Worm (Caenorhabditis elegans) whole organism, mixed stage, embryonic: ENCODE data around the gene clec-2.
A peak's percentile ranks its signal among the peaks of the same experiment; 100 is the strongest.

Experiments used
- M03D4.4 ChIP-seq: sonication (generic microtip); optimal IDR thresholded peaks from 2 replicates; lab custom pipeline; 2017; ENCODE audit warnings: mild to moderate bottlenecking, missing genetic modification characterization, missing compliant biosample characterization
- bed-3 ChIP-seq: fragments of 200-800 bp; sonication (Bioruptor generic); optimal IDR thresholded peaks from 3 replicates; lab custom pipeline; 2018; ENCODE audit warnings: mild to moderate bottlenecking, missing genetic modification characterization, moderate library complexity, missing compliant biosample characterization
- blmp-1 ChIP-seq: fragments of 150-350 bp; optimal IDR thresholded peaks from 2 replicates; lab custom pipeline; 2014; ENCODE audit warnings: missing biosample characterization, missing genetic modification characterization
- ceh-39 ChIP-seq: fragments of 150-350 bp; optimal IDR thresholded peaks from 2 replicates; lab custom pipeline; 2014; ENCODE audit warnings: missing biosample characterization, missing genetic modification characterization
- ceh-43 ChIP-seq: fragments of 200-800 bp; sonication (Bioruptor generic); optimal IDR thresholded peaks from 2 replicates; lab custom pipeline; 2018; ENCODE audit warnings: mild to moderate bottlenecking, missing genetic modification characterization, moderate library complexity, missing compliant biosample characterization
- ceh-83 ChIP-seq: fragments of 200-800 bp; sonication (Bioruptor generic); optimal IDR thresholded peaks from 2 replicates; lab custom pipeline; 2018; ENCODE audit warnings: mild to moderate bottlenecking, missing genetic modification characterization, missing compliant biosample characterization
- cnd-1 ChIP-seq: fragments of 200-800 bp; sonication (Bioruptor generic); optimal IDR thresholded peaks from 2 replicates; lab custom pipeline; 2018; ENCODE audit warnings: mild to moderate bottlenecking, missing genetic modification characterization, missing compliant biosample characterization
- drap-1 ChIP-seq: fragments of 200-800 bp; sonication (Bioruptor generic); optimal IDR thresholded peaks from 3 replicates; lab custom pipeline; 2018; ENCODE audit warnings: mild to moderate bottlenecking, missing genetic modification characterization, missing compliant biosample characterization
- elt-1 ChIP-seq: sonication (generic microtip); optimal IDR thresholded peaks from 2 replicates; lab custom pipeline; 2017; ENCODE audit warnings: missing genetic modification characterization, mild to moderate bottlenecking, missing compliant biosample characterization, antibody characterized with exemption, moderate library complexity, borderline replicate concordance; ENCODE audit not compliant: insufficient read depth
- ham-2 ChIP-seq: fragments of 200-800 bp; sonication (Bioruptor generic); optimal IDR thresholded peaks from 2 replicates; lab custom pipeline; 2018; ENCODE audit warnings: mild to moderate bottlenecking, missing genetic modification characterization, missing compliant biosample characterization
- hlh-1 ChIP-seq: fragments of 150-350 bp; optimal IDR thresholded peaks from 2 replicates; lab custom pipeline; 2014; ENCODE audit warnings: missing biosample characterization, missing genetic modification reagents, missing genetic modification characterization
- lin-13 ChIP-seq: fragments of 150-350 bp; optimal IDR thresholded peaks from 2 replicates; lab custom pipeline; 2014; ENCODE audit warnings: missing biosample characterization, missing genetic modification characterization
- lin-32 ChIP-seq: fragments of 200-800 bp; sonication (Bioruptor generic); optimal IDR thresholded peaks from 2 replicates; lab custom pipeline; 2018; ENCODE audit warnings: mild to moderate bottlenecking, missing genetic modification characterization, missing compliant biosample characterization
- lsy-2 ChIP-seq: fragments of 150-350 bp; optimal IDR thresholded peaks from 2 replicates; lab custom pipeline; 2014; ENCODE audit warnings: missing biosample characterization, missing genetic modification characterization
- mab-5 ChIP-seq: fragments of 150-350 bp; optimal IDR thresholded peaks from 2 replicates; lab custom pipeline; 2014; ENCODE audit warnings: missing biosample characterization, missing genetic modification characterization
- mep-1 ChIP-seq: fragments of 150-350 bp; optimal IDR thresholded peaks from 2 replicates; lab custom pipeline; 2017; ENCODE audit warnings: missing biosample characterization, missing genetic modification reagents, missing genetic modification characterization, inconsistent platforms
- mls-2 ChIP-seq: sonication (generic microtip); optimal IDR thresholded peaks from 2 replicates; lab custom pipeline; 2016; ENCODE audit warnings: mild to moderate bottlenecking, missing genetic modification characterization, moderate library complexity, missing compliant biosample characterization
- nhr-12 ChIP-seq: fragments of 150-350 bp; optimal IDR thresholded peaks from 2 replicates; lab custom pipeline; 2014; ENCODE audit warnings: missing biosample characterization, missing genetic modification characterization
- nhr-2 ChIP-seq: fragments of 150-350 bp; optimal IDR thresholded peaks from 2 replicates; lab custom pipeline; 2014; ENCODE audit warnings: missing biosample characterization, missing genetic modification characterization
- nhr-237 ChIP-seq: fragments of 150-350 bp; optimal IDR thresholded peaks from 2 replicates; lab custom pipeline; 2014; ENCODE audit warnings: missing biosample characterization, missing genetic modification characterization
- nhr-28 ChIP-seq: fragments of 150-350 bp; optimal IDR thresholded peaks from 2 replicates; lab custom pipeline; 2014; ENCODE audit warnings: missing biosample characterization, missing genetic modification characterization
- nhr-76 ChIP-seq: sonication (generic microtip); optimal IDR thresholded peaks from 2 replicates; lab custom pipeline; 2017; ENCODE audit warnings: missing biosample characterization, missing genetic modification characterization
- pha-4 ChIP-seq: fragments of 150-350 bp; optimal IDR thresholded peaks from 2 replicates; lab custom pipeline; 2018; ENCODE audit warnings: missing biosample characterization, missing genetic modification reagents, missing genetic modification characterization
- snpc-4 ChIP-seq: fragments of 150-350 bp; optimal IDR thresholded peaks from 2 replicates; lab custom pipeline; 2014; ENCODE audit warnings: missing biosample characterization, missing genetic modification characterization
- sptf-1 ChIP-seq: sonication (generic microtip); optimal IDR thresholded peaks from 2 replicates; lab custom pipeline; 2017; ENCODE audit warnings: mild to moderate bottlenecking, missing genetic modification characterization, moderate library complexity, missing compliant biosample characterization
- tbx-8 ChIP-seq: fragments of 200-800 bp; sonication (Bioruptor generic); optimal IDR thresholded peaks from 2 replicates; lab custom pipeline; 2018; ENCODE audit warnings: mild to moderate bottlenecking, missing genetic modification characterization, moderate library complexity, missing compliant biosample characterization
- unc-120 ChIP-seq: sonication (generic microtip); optimal IDR thresholded peaks from 2 replicates; lab custom pipeline; 2017; ENCODE audit warnings: missing genetic modification characterization, missing compliant biosample characterization; ENCODE audit not compliant: poor library complexity, severe bottlenecking
- unc-39 ChIP-seq: fragments of 150-350 bp; optimal IDR thresholded peaks from 2 replicates; lab custom pipeline; 2014; ENCODE audit warnings: missing biosample characterization, missing genetic modification characterization
- unc-62 ChIP-seq: fragments of 150-350 bp; optimal IDR thresholded peaks from 2 replicates; lab custom pipeline; 2014; ENCODE audit warnings: missing biosample characterization, missing genetic modification reagents, missing genetic modification characterization
- zip-8 ChIP-seq: fragments of 150-350 bp; optimal IDR thresholded peaks from 2 replicates; lab custom pipeline; 2014; ENCODE audit warnings: missing biosample characterization, missing genetic modification characterization
- ztf-11 ChIP-seq: fragments of 150-350 bp; optimal IDR thresholded peaks from 2 replicates; lab custom pipeline; 2014; ENCODE audit warnings: missing biosample characterization, missing genetic modification characterization

The clec-2 gene

DNA sequence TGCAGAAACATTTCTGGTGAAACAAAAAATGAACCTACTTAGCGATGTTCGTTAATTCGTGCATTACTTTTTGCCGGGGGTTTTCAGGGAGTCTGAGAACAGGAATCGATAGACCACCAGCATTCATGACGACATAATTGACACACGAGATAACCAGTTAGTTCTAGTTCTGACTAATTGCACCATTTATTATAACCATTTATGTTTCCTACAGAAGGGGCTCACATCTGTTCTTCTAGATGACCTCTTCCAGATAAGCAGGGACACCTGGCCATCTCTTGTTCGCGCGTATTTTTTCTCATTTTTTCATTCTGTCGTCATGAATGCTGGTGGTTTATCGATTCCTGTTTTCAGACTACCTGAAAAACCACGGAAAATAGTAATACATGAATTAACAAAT is 14.8 kb downstream of the clec-2 start, which contains the start of gene sdz-5:
TSS of gene sdz-5 (plus strand) at position 301 of the 400 bp plus-strand sequence.
- peak; percentile 8 for TF ChIP-seq ceh-39 (tag; lab: Kevin White, UChicago)
- TF ChIP-seq mls-2: no peak
- TF ChIP-seq, all 35 proteins: peak for 1

DNA sequence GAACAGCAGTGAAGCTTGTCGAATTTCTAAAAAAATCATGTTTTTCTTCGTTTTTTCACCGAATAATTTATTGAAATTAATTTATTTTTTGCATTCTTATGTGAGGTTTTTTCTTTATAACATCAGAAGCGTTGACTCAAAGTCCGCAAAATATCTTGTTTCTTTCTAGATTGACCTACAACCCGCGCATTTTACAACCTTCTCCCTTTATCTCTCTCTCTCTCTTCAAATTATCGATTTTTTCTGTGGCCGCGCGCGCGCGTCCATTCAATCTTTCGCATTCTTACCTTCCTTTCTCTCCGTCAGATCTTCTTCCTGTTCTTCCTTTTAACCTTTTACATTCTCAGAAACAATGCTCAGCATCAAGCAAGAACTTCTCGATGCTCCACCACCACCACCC is 17.7 kb downstream of the clec-2 start, which contains the start of gene lido-12:
TSS of gene lido-12 (plus strand) at position 301 of the 400 bp plus-strand sequence.
- TF ChIP-seq sptf-1 (no peak), nhr-237 (tag; lab: Kevin White, UChicago) (no peak), nhr-12 (tag; lab: Kevin White, UChicago) (no peak), M03D4.4 (tag; lab: Kevin White, UChicago) (no peak), cnd-1 (no peak), tbx-8 (GFP tag; lab: Kevin White, UChicago) (no peak), nhr-2 (no peak), zip-8 (no peak), pha-4 (tag; lab: Kevin White, UChicago) (no peak), lin-13 (no peak), ztf-11 (no peak), unc-62 (GFP tag; lab: Kevin White, UChicago) (no peak), nhr-76 (no peak), ceh-43 (no peak), lin-32 (no peak), mls-2 (no peak)

DNA sequence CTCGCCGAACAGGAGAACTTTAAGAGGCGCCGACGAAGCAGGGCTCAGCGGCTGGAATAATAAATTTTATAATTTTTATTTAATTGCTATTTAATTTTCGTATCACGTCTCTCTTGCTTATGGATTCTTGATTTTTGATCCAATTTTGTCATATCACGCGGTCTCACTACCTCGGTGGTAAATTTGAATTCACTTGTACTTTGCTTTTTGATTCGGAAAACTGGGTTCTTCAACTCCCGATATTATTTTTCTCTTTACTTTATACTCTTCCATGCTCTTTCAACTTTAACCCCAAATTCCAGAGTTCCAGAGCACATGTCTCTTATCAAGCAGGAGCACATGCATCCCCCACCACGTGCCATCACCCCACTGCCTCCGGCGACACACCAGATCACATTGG is 19.6 kb downstream of the clec-2 start, which contains the start of gene lido-11:
TSS of gene lido-11 (plus strand) at position 301 of the 400 bp plus-strand sequence.
- TF ChIP-seq elt-1 (no peak), hlh-1 (tag; lab: Kevin White, UChicago) (no peak), pha-4 (tag; lab: Kevin White, UChicago) (no peak), cnd-1 (no peak), unc-120 (tag; lab: Kevin White, UChicago) (no peak), lin-32 (no peak)

DNA sequence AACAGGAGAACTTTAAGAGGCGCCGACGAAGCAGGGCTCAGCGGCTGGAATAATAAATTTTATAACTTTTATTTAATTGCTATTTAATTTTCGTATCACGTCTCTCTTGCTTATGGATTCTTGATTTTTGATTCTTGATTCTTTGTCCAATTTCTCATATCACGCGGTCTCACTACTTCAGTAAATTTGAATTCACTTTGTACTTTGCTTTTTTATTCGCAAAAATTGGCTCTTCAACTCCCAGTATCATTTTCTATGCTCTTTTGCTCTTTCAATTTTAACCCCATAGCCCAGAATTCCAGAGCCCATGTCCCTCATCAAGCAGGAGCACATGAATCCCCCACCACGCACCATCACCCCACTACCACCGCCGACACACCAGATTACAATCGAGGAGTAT is 21.0 kb downstream of the clec-2 start, which contains the start of gene lido-10:
TSS of gene lido-10 (plus strand) at position 301 of the 400 bp plus-strand sequence.
- TF ChIP-seq unc-39 (tag; lab: Kevin White, UChicago): no peak
- TF ChIP-seq, all 35 proteins: peak for 0

DNA sequence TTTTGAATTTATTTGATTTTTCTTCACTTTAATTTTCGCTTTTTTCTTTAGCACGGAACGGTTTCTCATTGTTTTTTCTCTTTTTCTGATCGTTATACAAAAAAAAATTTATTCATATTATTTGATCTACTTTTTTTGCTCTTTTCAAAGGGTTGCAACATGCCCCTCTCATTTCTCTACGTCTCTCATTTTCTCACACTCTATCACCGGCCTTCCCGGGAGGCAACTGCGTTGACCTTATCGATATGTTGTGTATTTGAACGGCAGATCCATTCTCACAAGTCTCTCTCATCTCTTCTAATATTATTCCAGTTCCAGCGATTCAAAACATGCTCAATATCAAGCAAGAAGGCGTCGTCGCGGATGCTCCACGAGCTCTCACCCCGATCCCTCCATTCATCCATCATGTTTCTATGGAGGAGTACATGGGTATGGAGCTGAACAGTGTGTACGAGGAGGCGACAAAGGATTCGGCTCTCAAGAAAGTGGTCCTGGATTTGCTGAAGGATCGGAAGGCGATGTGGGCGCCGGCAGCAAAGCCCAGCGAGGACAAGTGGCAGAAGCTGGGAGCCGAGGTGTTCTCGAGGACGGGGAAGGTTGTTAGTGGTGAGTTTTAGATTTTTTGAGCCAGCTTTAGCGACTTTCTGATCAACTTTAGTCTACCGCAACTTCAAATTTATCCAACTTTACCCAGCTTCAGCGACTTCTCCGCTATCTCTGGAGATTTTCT is 22.5 kb downstream of the clec-2 start, which contains the start of gene lido-9:
TSS of gene lido-9 (plus strand) at position 234 of the 730 bp plus-strand sequence.
- peak; percentile 19 for TF ChIP-seq ceh-83 (GFP tag; lab: Kevin White, UChicago)
- TF ChIP-seq hlh-1 (tag; lab: Kevin White, UChicago): no peak
- TF ChIP-seq drap-1: no peak
- TF ChIP-seq mab-5: no peak
- no peak for TF ChIP-seq mls-2
- no peak for TF ChIP-seq bed-3
- TF ChIP-seq unc-62 (GFP tag; lab: Kevin White, UChicago): no peak
- no peak for TF ChIP-seq nhr-76
- TF ChIP-seq sptf-1: no peak
- no peak for TF ChIP-seq mep-1
- no peak for TF ChIP-seq lsy-2 (tag; lab: Kevin White, UChicago)
- TF ChIP-seq lin-13: no peak
- peak; percentile 24 for TF ChIP-seq cnd-1
- TF ChIP-seq ceh-39 (tag; lab: Kevin White, UChicago): no peak

DNA sequence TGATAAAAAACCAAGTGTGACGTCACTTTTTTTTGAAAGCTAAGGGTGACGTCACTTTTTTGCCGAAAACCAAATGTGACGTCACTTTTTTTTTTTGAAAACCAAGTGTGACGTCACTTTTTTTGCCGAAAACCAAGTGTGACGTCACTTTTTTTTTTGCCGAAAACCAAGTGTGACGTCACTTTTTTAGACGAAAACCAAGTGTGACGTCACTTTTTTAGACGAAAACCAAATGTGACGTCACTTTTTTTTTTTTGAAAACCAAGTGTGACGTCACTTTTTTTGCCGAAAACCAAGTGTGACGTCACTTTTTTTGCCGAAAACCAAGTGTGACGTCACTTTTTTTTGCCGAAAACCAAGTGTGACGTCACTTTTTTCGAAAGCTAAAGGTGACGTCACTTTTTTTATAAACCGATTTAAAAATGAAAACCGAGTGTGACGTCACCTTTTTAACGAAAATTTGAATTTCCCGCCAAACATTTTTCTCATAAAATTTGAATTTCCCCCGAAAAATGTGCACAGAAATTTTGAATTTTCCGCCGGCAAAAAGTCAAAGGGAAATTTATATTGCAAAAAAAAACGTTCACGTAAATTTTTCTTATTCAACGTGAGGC is 25.3 kb downstream of the clec-2 start:
- TF ChIP-seq cnd-1 (no peak), nhr-2 (no peak), blmp-1 (no peak), mab-5 (no peak), ham-2 (GFP tag; lab: Kevin White, UChicago) (no peak), nhr-28 (no peak), zip-8 (peak; percentile 100), snpc-4 (tag; lab: Kevin White, UChicago) (no peak)
